Worm (Caenorhabditis elegans): ENCODE measurements around the gene mihp-2.

Gene mihp-2

DNA sequence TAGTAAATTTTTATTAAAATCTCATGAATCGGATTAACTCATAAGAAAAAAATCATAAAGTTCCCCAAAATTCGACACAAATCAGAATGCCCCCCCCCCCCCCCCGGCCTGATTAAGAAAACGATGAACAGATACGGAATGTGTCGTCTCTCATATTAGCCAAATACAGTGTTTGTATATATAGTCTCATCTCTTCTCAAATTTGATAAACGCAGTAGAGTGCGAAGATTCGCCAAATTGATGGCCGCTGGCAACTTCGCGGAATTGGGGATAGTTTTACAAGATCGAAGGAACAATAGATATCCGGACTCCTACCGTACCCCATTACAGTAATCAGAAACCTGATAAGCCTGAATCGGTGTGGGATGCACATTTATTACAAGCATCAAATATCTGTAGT is 34.0 kb downstream of the mihp-2 start:
- TF ChIP-seq ceh-24 (tag; optimal IDR thresholded peaks at IDR 0.05) (no peak), madf-2 (tag; optimal IDR thresholded peaks at IDR 0.05) (no peak), dmd-4 (tag; optimal IDR thresholded peaks at IDR 0.05; ENCODE audit: borderline replicate concordance) (no peak), ceh-14 (tag; optimal IDR thresholded peaks at IDR 0.05) (no peak), unc-3 (GFP tag; conservative IDR thresholded peaks at IDR 0.05) (no peak), unc-3 (tag; optimal IDR thresholded peaks at IDR 0.05) (no peak), ref-2 (tag; optimal IDR thresholded peaks at IDR 0.05) (no peak), ceh-30 (tag; optimal IDR thresholded peaks at IDR 0.05) (no peak), nfya-1 (tag; optimal IDR thresholded peaks at IDR 0.05) (no peak), elt-2 (tag; optimal IDR thresholded peaks at IDR 0.05) (no peak), sox-2 (GFP tag; IDR thresholded peaks at IDR 0.05) (no peak), ahr-1 (tag; optimal IDR thresholded peaks at IDR 0.05) (no peak), fkh-10 (GFP tag; optimal IDR thresholded peaks at IDR 0.05) (no peak), ceh-45 (GFP tag; IDR thresholded peaks at IDR 0.05) (no peak)

DNA sequence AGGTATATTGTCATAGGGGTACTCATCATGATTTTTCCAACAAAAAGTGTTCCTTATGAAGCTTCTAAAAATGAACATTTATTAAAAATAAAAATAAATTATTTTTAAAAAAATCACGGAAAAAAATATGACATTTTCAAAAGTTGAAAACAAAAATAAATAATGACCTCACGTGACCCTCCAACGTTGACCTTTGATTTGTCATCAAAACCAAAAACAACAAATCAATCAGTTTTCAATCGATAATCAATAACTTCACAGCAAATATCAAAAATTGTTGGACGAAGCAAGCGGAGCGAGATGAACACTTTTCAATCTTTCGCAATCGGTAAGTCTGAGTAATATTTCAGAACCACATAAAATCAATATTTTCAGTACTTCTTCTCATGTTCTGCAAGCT is 36.8 kb downstream of the mihp-2 start, which contains the start of gene Y80D3A.8:
TSS of gene Y80D3A.8 (plus strand) at position 301 of the 400 bp plus-strand sequence.
- TF ChIP-seq che-1 (tag; optimal IDR thresholded peaks at IDR 0.05) (no peak), ceh-45 (GFP tag; IDR thresholded peaks at IDR 0.05) (no peak), pha-4 (tag; optimal IDR thresholded peaks at IDR 0.05) (no peak), lim-6 (tag; optimal IDR thresholded peaks at IDR 0.05) (no peak), F13H6.1 (tag; optimal IDR thresholded peaks at IDR 0.05) (no peak), K09A11.1 (tag; optimal IDR thresholded peaks at IDR 0.05; ENCODE audit: insufficient read depth) (no peak)

DNA sequence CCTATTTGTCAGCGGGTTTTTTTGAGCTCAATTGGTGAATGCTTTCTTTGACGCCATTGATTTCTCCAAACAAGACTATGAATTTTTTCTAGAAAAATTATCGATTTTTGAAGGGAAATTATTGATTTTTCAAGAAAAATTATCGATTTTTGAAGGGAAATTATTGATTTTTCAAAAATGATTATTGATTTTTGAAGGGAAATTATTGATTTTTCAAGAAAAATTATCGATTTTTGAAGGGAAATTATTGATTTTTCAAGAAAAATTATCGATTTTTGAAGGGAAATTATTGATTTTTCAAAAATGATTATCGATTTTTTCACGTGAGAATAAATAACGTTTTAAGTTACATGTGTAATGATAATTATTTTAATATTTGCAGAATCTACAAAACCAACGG is 37.3 kb downstream of the mihp-2 start:
- peak; percentile 53 for TF ChIP-seq ceh-48 (tag; optimal IDR thresholded peaks at IDR 0.05)

Data from whole organism, late embryonic.